Worm (Caenorhabditis elegans) whole organism, late embryonic: ENCODE data around the gene F59A1.11.

Experiments used
- ahr-1 ChIP-seq: sonication (generic microtip); optimal IDR thresholded peaks from 2 replicates; lab custom pipeline; 2016; ENCODE audit warnings: missing genetic modification characterization, missing compliant biosample characterization
- fkh-10 ChIP-seq: fragments of 150-350 bp; optimal IDR thresholded peaks from 2 replicates; lab custom pipeline; 2014; ENCODE audit warnings: missing biosample characterization, missing genetic modification reagents, missing genetic modification characterization
- fkh-6 ChIP-seq: sonication (generic microtip); optimal IDR thresholded peaks from 2 replicates; lab custom pipeline; 2016; ENCODE audit warnings: missing genetic modification characterization, missing compliant biosample characterization

- no peak for TF ChIP-seq ahr-1 (tag; lab: Kevin White, UChicago)
- no peak for TF ChIP-seq fkh-10 (GFP tag; lab: Kevin White, UChicago)
- TF ChIP-seq fkh-6 (tag; lab: Kevin White, UChicago) = no peak
Observed at ce11 chrV:17655205-17655604, 10.6 kb downstream of the F59A1.11 start.
